Worm (Caenorhabditis elegans) whole organism, L4 larva: ENCODE measurements around the gene nsph-4.3.

Experiments
- F10B5.3 ChIP-seq: sonication (generic microtip); optimal IDR thresholded peaks from 2 replicates; lab custom pipeline; 2016; ENCODE audit warnings: mild to moderate bottlenecking, missing genetic modification characterization, missing compliant biosample characterization
- F26F4.8 ChIP-seq: fragments of 200-800 bp; sonication (Bioruptor generic); conservative IDR thresholded peaks from 2 replicates; pipeline ENCODE4 v1.3.6; 2022; ENCODE audit warnings: missing genetic modification characterization, missing compliant biosample characterization
- F37D6.2 ChIP-seq: sonication (generic microtip); optimal IDR thresholded peaks from 2 replicates; lab custom pipeline; 2016; ENCODE audit warnings: mild to moderate bottlenecking, missing genetic modification characterization, missing compliant biosample characterization
- F44E2.7 ChIP-seq: fragments of 200-800 bp; sonication (Bioruptor generic); IDR thresholded peaks from 2 replicates; pipeline ENCODE4 v2.1.2; 2022; ENCODE audit warnings: missing genetic modification characterization, missing compliant biosample characterization
- T20F7.1 ChIP-seq: fragments of 200-800 bp; sonication (Bioruptor generic); optimal IDR thresholded peaks from 2 replicates; lab custom pipeline; 2018; ENCODE audit warnings: mild to moderate bottlenecking, missing genetic modification characterization, missing compliant biosample characterization
- Y48G9A.11 ChIP-seq: fragments of 200-800 bp; sonication (Bioruptor generic); IDR thresholded peaks from 2 replicates; pipeline ENCODE4 v1.3.6; 2022; ENCODE audit warnings: missing genetic modification reagents, missing genetic modification characterization, missing compliant biosample characterization
- ZK337.2 ChIP-seq: fragments of 200-800 bp; sonication (Bioruptor generic); IDR thresholded peaks from 2 replicates; pipeline ENCODE4 v1.3.6; 2022; ENCODE audit warnings: missing genetic modification reagents, missing genetic modification characterization, missing compliant biosample characterization
- ZK546.5 ChIP-seq, 2 experiments: sonication (generic microtip); optimal IDR thresholded peaks; 2 replicates each; lab custom pipeline; 2017; ENCODE audit warnings: missing biosample characterization in 2 of 2, missing genetic modification characterization in 2 of 2
- aha-1 ChIP-seq: fragments of 150-350 bp; peaks from one replicate; lab custom pipeline; 2014; ENCODE audit warnings: missing biosample characterization, missing genetic modification characterization
- aly-2 ChIP-seq: sonication (generic microtip); optimal IDR thresholded peaks from 2 replicates; lab custom pipeline; 2018; ENCODE audit warnings: missing biosample characterization, missing genetic modification characterization
- ama-1 ChIP-seq: fragments of 150-350 bp; optimal IDR thresholded peaks from 2 replicates; lab custom pipeline; 2014; ENCODE audit warnings: inconsistent platforms, mixed read lengths
- attf-4 ChIP-seq: sonication (generic microtip); optimal IDR thresholded peaks from 3 replicates; lab custom pipeline; 2017; ENCODE audit warnings: missing biosample characterization, missing genetic modification characterization
- ceh-20 ChIP-seq: fragments of 200-800 bp; sonication (Bioruptor generic); IDR thresholded peaks from 2 replicates; pipeline ENCODE4 v1.3.6; 2022; ENCODE audit warnings: missing genetic modification reagents, missing genetic modification characterization, missing compliant biosample characterization
- ceh-28 ChIP-seq: fragments of 150-350 bp; optimal IDR thresholded peaks from 2 replicates; lab custom pipeline; 2014; ENCODE audit warnings: missing biosample characterization, missing genetic modification reagents, missing genetic modification characterization
- ceh-62 ChIP-seq: sonication (generic microtip); optimal IDR thresholded peaks from 2 replicates; lab custom pipeline; 2017; ENCODE audit warnings: missing biosample characterization, missing genetic modification characterization
- ceh-82 ChIP-seq: sonication (generic microtip); optimal IDR thresholded peaks from 2 replicates; lab custom pipeline; 2017; ENCODE audit warnings: missing biosample characterization, missing genetic modification characterization
- daf-16 ChIP-seq, 3 experiments: sonication (generic microtip); optimal IDR thresholded peaks; 2 replicates each; lab custom pipeline; 2016 to 2017; ENCODE audit warnings: missing genetic modification characterization in 3 of 3, missing genetic modification reagents in 3 of 3, mild to moderate bottlenecking in 2 of 3, missing compliant biosample characterization in 2 of 3, missing biosample characterization in 1 of 3, moderate library complexity in 1 of 3
- dve-1 ChIP-seq: sonication (generic microtip); optimal IDR thresholded peaks from 2 replicates; lab custom pipeline; 2017; ENCODE audit warnings: antibody characterized with exemption, mild to moderate bottlenecking, missing genetic modification characterization, missing compliant biosample characterization; ENCODE audit not compliant: insufficient read depth
- fkh-10 ChIP-seq: fragments of 150-350 bp; optimal IDR thresholded peaks from 2 replicates; lab custom pipeline; 2014; ENCODE audit warnings: missing biosample characterization, missing genetic modification reagents, missing genetic modification characterization
- hif-1 ChIP-seq, 2 experiments: sonication (generic microtip); optimal IDR thresholded peaks; 2 replicates each; lab custom pipeline; 2016 to 2017; ENCODE audit warnings: missing compliant biosample characterization in 2 of 2, missing genetic modification characterization in 2 of 2, missing genetic modification reagents in 2 of 2, missing genotype in 2 of 2, mild to moderate bottlenecking in 1 of 2
- hlh-30 ChIP-seq: sonication (generic microtip); optimal IDR thresholded peaks from 2 replicates; lab custom pipeline; 2017; ENCODE audit warnings: antibody characterized with exemption, mild to moderate bottlenecking, missing genetic modification characterization, missing compliant biosample characterization; ENCODE audit not compliant: insufficient read depth
- hmg-1.1 ChIP-seq: fragments of 200-800 bp; sonication (Bioruptor generic); IDR thresholded peaks from 2 replicates; pipeline ENCODE4 v1.3.6; 2022; ENCODE audit warnings: missing genetic modification reagents, missing genetic modification characterization, missing compliant biosample characterization
- jun-1 ChIP-seq: fragments of 150-350 bp; optimal IDR thresholded peaks from 2 replicates; lab custom pipeline; 2014; ENCODE audit warnings: missing biosample characterization, missing genetic modification reagents, missing genetic modification characterization
- lim-7 ChIP-seq: fragments of 200-800 bp; sonication (Bioruptor generic); IDR thresholded peaks from 2 replicates; pipeline ENCODE4 v1.3.6; 2022; ENCODE audit warnings: missing genetic modification characterization, missing compliant biosample characterization
- lin-15B ChIP-seq: fragments of 150-350 bp; sonication (generic microtip); optimal IDR thresholded peaks from 3 replicates; lab custom pipeline; 2014; ENCODE audit warnings: missing biosample characterization, missing genetic modification characterization
- lir-3 ChIP-seq: sonication (generic microtip); optimal IDR thresholded peaks from 2 replicates; lab custom pipeline; 2016; ENCODE audit warnings: mild to moderate bottlenecking, missing genetic modification characterization, missing compliant biosample characterization
- lsy-2 ChIP-seq, 2 experiments: fragments of 150-350 bp in 1 of 2; sonication (generic microtip) in 1 of 2; optimal IDR thresholded peaks; 2 replicates each; lab custom pipeline; 2014 to 2017; ENCODE audit warnings: missing biosample characterization in 2 of 2, missing genetic modification characterization in 2 of 2
- mdl-1 ChIP-seq, 2 experiments: fragments of 150-350 bp in 1 of 2; sonication (generic microtip) in 1 of 2; optimal IDR thresholded peaks; 2 replicates each; lab custom pipeline; 2014 to 2017; ENCODE audit warnings: missing biosample characterization in 2 of 2, missing genetic modification characterization in 2 of 2
- mep-1 ChIP-seq: fragments of 150-350 bp; sonication (generic microtip); optimal IDR thresholded peaks from 3 replicates; lab custom pipeline; 2014; ENCODE audit warnings: missing biosample characterization, missing genetic modification characterization
- mxl-2 ChIP-seq: fragments of 200-800 bp; sonication (Bioruptor generic); conservative IDR thresholded peaks from 2 replicates; pipeline ENCODE4 v1.3.6; 2022; ENCODE audit warnings: missing genetic modification reagents, missing genetic modification characterization, missing compliant biosample characterization
- nhr-102 ChIP-seq: sonication (generic microtip); optimal IDR thresholded peaks from 2 replicates; lab custom pipeline; 2016; ENCODE audit warnings: mild to moderate bottlenecking, missing genetic modification characterization, moderate library complexity, missing compliant biosample characterization
- nhr-48 ChIP-seq: sonication (generic microtip); optimal IDR thresholded peaks from 2 replicates; lab custom pipeline; 2016; ENCODE audit warnings: mild to moderate bottlenecking, missing genetic modification characterization, missing compliant biosample characterization
- nhr-6 ChIP-seq: fragments of 150-350 bp; optimal IDR thresholded peaks from 2 replicates; lab custom pipeline; 2014; ENCODE audit warnings: missing biosample characterization, missing genetic modification characterization
- nhr-77 ChIP-seq: fragments of 150-350 bp; optimal IDR thresholded peaks from 2 replicates; lab custom pipeline; 2014; ENCODE audit warnings: missing biosample characterization, missing genetic modification characterization
- php-3 ChIP-seq: fragments of 200-800 bp; sonication (Bioruptor generic); IDR thresholded peaks from 2 replicates; pipeline ENCODE4 v1.3.6; 2022; ENCODE audit warnings: missing genetic modification reagents, missing genetic modification characterization, missing compliant biosample characterization
- rbr-2 ChIP-seq: sonication (generic microtip); optimal IDR thresholded peaks from 2 replicates; lab custom pipeline; 2016; ENCODE audit warnings: missing genotype, missing genetic modification characterization, missing compliant biosample characterization
- saeg-2 ChIP-seq: fragments of 200-800 bp; sonication (Bioruptor generic); IDR thresholded peaks from 2 replicates; pipeline ENCODE4 v1.3.6; 2022; ENCODE audit warnings: missing genetic modification reagents, missing genetic modification characterization, missing compliant biosample characterization
- spr-3 ChIP-seq: fragments of 200-800 bp; sonication (Bioruptor generic); optimal IDR thresholded peaks from 2 replicates; lab custom pipeline; 2018; ENCODE audit warnings: mild to moderate bottlenecking, missing genetic modification characterization, missing compliant biosample characterization
- unc-39 ChIP-seq: sonication (generic microtip); optimal IDR thresholded peaks from 2 replicates; lab custom pipeline; 2017; ENCODE audit warnings: missing biosample characterization, missing genetic modification characterization
- unc-62 ChIP-seq, 3 experiments: fragments of 150-350 bp in 1 of 3; sonication (generic microtip); optimal IDR thresholded peaks in 2 of 3; peaks in 1 of 3; 1 replicate in 1 of 3; 2 replicates in 2 of 3; lab custom pipeline; 2014 to 2017; ENCODE audit warnings: missing biosample characterization in 3 of 3, missing genetic modification characterization in 3 of 3, missing genetic modification reagents in 3 of 3, missing genotype in 1 of 3
- vab-7 ChIP-seq: fragments of 200-800 bp; sonication (Bioruptor generic); IDR thresholded peaks from 2 replicates; pipeline ENCODE4 v1.3.6; 2022; ENCODE audit warnings: missing genetic modification reagents, missing genetic modification characterization, missing compliant biosample characterization
- zfp-3 ChIP-seq: fragments of 200-800 bp; sonication (Bioruptor generic); conservative IDR thresholded peaks from 2 replicates; pipeline ENCODE4 v1.3.6; 2022; ENCODE audit warnings: missing genetic modification reagents, missing genetic modification characterization, missing compliant biosample characterization
- zip-11 ChIP-seq: fragments of 200-800 bp; sonication (Bioruptor generic); IDR thresholded peaks from 2 replicates; pipeline ENCODE4 v1.3.6; 2022; ENCODE audit warnings: missing genetic modification characterization, missing compliant biosample characterization
- zip-2 ChIP-seq: fragments of 150-350 bp; optimal IDR thresholded peaks from 2 replicates; lab custom pipeline; 2014; ENCODE audit warnings: missing biosample characterization, missing genetic modification characterization
- ztf-11 ChIP-seq: fragments of 150-350 bp; optimal IDR thresholded peaks from 2 replicates; lab custom pipeline; 2014; ENCODE audit warnings: missing biosample characterization, missing genetic modification characterization

nsph-4.3 gene

ce11 chrIII:7580586-7580985, 28.5 kb downstream of the nsph-4.3 start (continued):
- TF ChIP-seq fkh-10 (GFP tag; lab: Kevin White, UChicago) (peak; percentile 18), ceh-28 (no peak), rbr-2 (tag; lab: Kevin White, UChicago) (peak; percentile 52), ZK546.5 (tag; optimal IDR thresholded peaks at IDR 0.05; lab: Kevin White, UChicago) (no peak), T20F7.1 (no peak), F26F4.8 (GFP tag; lab: Robert Waterston, UW) (no peak), aha-1 (tag; lab: Kevin White, UChicago) (peak; percentile 97), hmg-1.1 (peak; percentile 60), nhr-6 (tag; lab: Kevin White, UChicago) (no peak), aly-2 (tag; lab: Kevin White, UChicago) (no peak), lin-15B (tag; lab: Kevin White, UChicago) (no peak)

DNA sequence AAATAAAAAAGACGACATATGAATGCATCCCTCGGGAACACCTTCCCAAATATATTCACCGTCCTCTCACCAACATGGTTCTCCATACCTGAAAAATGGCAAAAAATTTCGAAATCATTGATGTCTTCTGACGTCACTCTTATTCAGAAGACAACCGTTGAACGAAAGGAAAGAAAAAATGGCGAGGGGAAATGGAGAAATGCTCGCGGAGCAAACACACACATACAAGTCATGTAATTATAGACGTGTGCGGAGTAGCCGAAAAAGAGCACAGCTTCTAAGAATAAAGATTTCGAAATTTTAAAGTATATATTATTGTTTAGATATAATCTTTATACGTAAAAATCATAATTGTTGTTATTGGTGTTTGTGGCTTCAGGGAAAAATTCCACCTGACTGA, 29.7 kb downstream of the nsph-4.3 start, which contains the start of gene mfsd-6:
mfsd-6 (minus strand) TSS at position 88 of the 400 bp plus-strand sequence.
- TF ChIP-seq lsy-2 (tag; optimal IDR thresholded peaks at IDR 0.05; lab: Kevin White, UChicago) = peak in 1 of 2 experiments; percentile 23
- no peak for TF ChIP-seq hmg-1.1
- TF ChIP-seq mdl-1 (tag; optimal IDR thresholded peaks at IDR 0.05; lab: Kevin White, UChicago) = peak in 1 of 2 experiments; percentile 3
- no peak for TF ChIP-seq F37D6.2 (tag; lab: Kevin White, UChicago)
- TF ChIP-seq F44E2.7 (GFP tag; lab: Robert Waterston, UW) = no peak

ce11 chrIII:7572781-7573400, 36.2 kb downstream of the nsph-4.3 start, which contains the start of the genes rpl-9 and lpd-7:
rpl-9 (minus strand) TSS chrIII:7572831.
lpd-7 (plus strand) TSS chrIII:7573350.
- TF ChIP-seq vab-7 (GFP tag; lab: Robert Waterston, UW) = no peak; the same call in 1 of the 2 replicates
- peak; percentile 58 for TF ChIP-seq dve-1 (tag; lab: Kevin White, UChicago)
- no peak for TF ChIP-seq attf-4 (tag; lab: Kevin White, UChicago)
- no peak for TF ChIP-seq jun-1 (tag; lab: Kevin White, UChicago)
- peak; percentile 81 for TF ChIP-seq nhr-77 (tag; lab: Kevin White, UChicago)
- TF ChIP-seq zfp-3 (GFP tag; lab: Robert Waterston, UW) = no peak; the same call in 1 of the 2 replicates
- TF ChIP-seq php-3 = no peak
- TF ChIP-seq T20F7.1 = peak; percentile 70
- TF ChIP-seq mxl-2 (GFP tag; lab: Robert Waterston, UW) = no peak
- TF ChIP-seq ceh-20 = no peak
- no peak for TF ChIP-seq nhr-48 (tag; lab: Kevin White, UChicago)
- TF ChIP-seq spr-3 (GFP tag; lab: Kevin White, UChicago) = no peak
- no peak for TF ChIP-seq nhr-102 (tag; lab: Kevin White, UChicago)
- no peak for TF ChIP-seq unc-39 (tag; lab: Kevin White, UChicago)
- TF ChIP-seq hlh-30 = peak; percentile 75
- TF ChIP-seq ceh-62 (tag; lab: Kevin White, UChicago) = no peak
- TF ChIP-seq lir-3 (tag; lab: Kevin White, UChicago) = no peak
- TF ChIP-seq F44E2.7 (GFP tag; lab: Robert Waterston, UW) = no peak
- TF ChIP-seq saeg-2 = no peak
- TF ChIP-seq rbr-2 (tag; lab: Kevin White, UChicago) = peak; percentile 69
- no peak for TF ChIP-seq lim-7 (GFP tag; lab: Robert Waterston, UW)
- peak; percentile 2 to 91 for TF ChIP-seq lsy-2 (tag; optimal IDR thresholded peaks at IDR 0.05; lab: Kevin White, UChicago)
- no peak for TF ChIP-seq F10B5.3 (tag; lab: Kevin White, UChicago)
- TF ChIP-seq F26F4.8 (GFP tag; lab: Robert Waterston, UW) = no peak
- no peak for TF ChIP-seq zip-11 (GFP tag; lab: Robert Waterston, UW)
- TF ChIP-seq ztf-11 (tag; lab: Kevin White, UChicago) = no peak
- TF ChIP-seq Y48G9A.11 = no peak
- peak in 1 of 2 experiments; percentile 38 for TF ChIP-seq unc-62 (GFP tag; optimal IDR thresholded peaks at IDR 0.05 in 1 of 2; lab: Kevin White, UChicago)
- TF ChIP-seq unc-62 (tag; optimal IDR thresholded peaks at IDR 0.05; lab: Kevin White, UChicago) = no peak
- TF ChIP-seq hif-1 (tag; optimal IDR thresholded peaks at IDR 0.05; lab: Kevin White, UChicago) = peak in 1 of 2 experiments; percentile 63
- TF ChIP-seq mep-1 (tag; lab: Kevin White, UChicago) = peak; percentile 91
- TF ChIP-seq nhr-6 (tag; lab: Kevin White, UChicago) = peak; percentile 95
- no peak for TF ChIP-seq ZK337.2 (GFP tag; lab: Robert Waterston, UW)
- TF ChIP-seq daf-16 (GFP tag; optimal IDR thresholded peaks at IDR 0.05; lab: Kevin White, UChicago) = no peak
- peak; percentile 71 for TF ChIP-seq daf-16 (tag; optimal IDR thresholded peaks at IDR 0.05; lab: Kevin White, UChicago)
- TF ChIP-seq ama-1 (lab: Kevin White, UChicago) = no peak
- no peak for TF ChIP-seq ceh-82 (tag; lab: Kevin White, UChicago)
- no peak for TF ChIP-seq zip-2 (tag; lab: Kevin White, UChicago)
